Worm (Caenorhabditis elegans) whole organism, L1 larva: ENCODE measurements around the gene eif-2Balpha.

Experiments used
- alr-1 ChIP-seq: fragments of 200-800 bp; sonication (Bioruptor generic); optimal IDR thresholded peaks from 2 replicates; lab custom pipeline; 2018; ENCODE audit warnings: borderline replicate concordance, mild to moderate bottlenecking, missing genetic modification characterization, missing compliant biosample characterization
- aly-2 ChIP-seq: fragments of 150-350 bp; optimal IDR thresholded peaks from 2 replicates; lab custom pipeline; 2014; ENCODE audit warnings: missing biosample characterization, missing genetic modification characterization
- ces-1 ChIP-seq: fragments of 150-350 bp; optimal IDR thresholded peaks from 2 replicates; lab custom pipeline; 2014; ENCODE audit warnings: missing biosample characterization, missing genetic modification reagents, missing genetic modification characterization
- dpl-1 ChIP-seq, 3 experiments: fragments of 150-350 bp in 2 of 3; sonication (generic microtip) in 1 of 3; optimal IDR thresholded peaks; 2 replicates each; lab custom pipeline; 2014 to 2017; ENCODE audit warnings: missing biosample characterization in 3 of 3, missing genetic modification characterization in 3 of 3, missing genetic modification reagents in 3 of 3
- efl-1 ChIP-seq, 4 experiments: fragments of 150-350 bp; optimal IDR thresholded peaks in 3 of 4; peaks in 1 of 4; 1 replicate in 1 of 4; 2 replicates in 3 of 4; lab custom pipeline; 2014; ENCODE audit warnings: missing biosample characterization in 2 of 4, missing genetic modification characterization in 2 of 4, missing genetic modification reagents in 2 of 4
- efl-3 ChIP-seq: fragments of 200-800 bp; sonication (Bioruptor generic); optimal IDR thresholded peaks from 2 replicates; lab custom pipeline; 2018; ENCODE audit warnings: mild to moderate bottlenecking, missing genetic modification characterization, missing compliant biosample characterization
- elt-3 ChIP-seq, 6 experiments: fragments of 150-350 bp in 1 of 6; sonication (generic microtip); optimal IDR thresholded peaks; 2 replicates each; lab custom pipeline; 2017 to 2018; ENCODE audit warnings: missing biosample characterization in 6 of 6, missing genetic modification characterization in 6 of 6, inconsistent platforms in 1 of 6
- ets-5 ChIP-seq: fragments of 200-800 bp; sonication (Bioruptor generic); IDR thresholded peaks from 2 replicates; pipeline ENCODE4 v1.3.6; 2022; ENCODE audit warnings: missing genetic modification characterization, missing compliant biosample characterization
- grh-1 ChIP-seq: fragments of 200-800 bp; sonication (Bioruptor generic); IDR thresholded peaks from 2 replicates; pipeline ENCODE4 v1.3.6; 2022; ENCODE audit warnings: missing genetic modification reagents, missing genetic modification characterization, missing compliant biosample characterization
- hlh-17 ChIP-seq: fragments of 200-800 bp; sonication (Bioruptor generic); optimal IDR thresholded peaks from 2 replicates; lab custom pipeline; 2018; ENCODE audit warnings: missing genetic modification characterization, mild to moderate bottlenecking, missing compliant biosample characterization, moderate library complexity, borderline replicate concordance
- irx-1 ChIP-seq: sonication (generic microtip); optimal IDR thresholded peaks from 2 replicates; lab custom pipeline; 2016; ENCODE audit warnings: missing genetic modification characterization, missing compliant biosample characterization
- lin-13 ChIP-seq: fragments of 150-350 bp; optimal IDR thresholded peaks from 2 replicates; lab custom pipeline; 2014; ENCODE audit warnings: missing biosample characterization, missing genetic modification reagents, missing genetic modification characterization
- lir-3 ChIP-seq: sonication (generic microtip); optimal IDR thresholded peaks from 2 replicates; lab custom pipeline; 2016; ENCODE audit warnings: mild to moderate bottlenecking, missing genetic modification characterization, moderate library complexity, missing compliant biosample characterization; ENCODE audit not compliant: poor library complexity
- lsy-2 ChIP-seq, 2 experiments: fragments of 150-350 bp; optimal IDR thresholded peaks; 2 replicates each; lab custom pipeline; 2014; ENCODE audit warnings: missing biosample characterization in 2 of 2, missing genetic modification characterization in 2 of 2
- mdl-1 ChIP-seq, 2 experiments: fragments of 150-350 bp; optimal IDR thresholded peaks; 2 replicates each; lab custom pipeline; 2014 to 2017; ENCODE audit warnings: missing biosample characterization in 2 of 2, missing genetic modification characterization in 2 of 2, inconsistent platforms in 1 of 2
- mef-2 ChIP-seq: fragments of 150-350 bp; optimal IDR thresholded peaks from 2 replicates; lab custom pipeline; 2014; ENCODE audit warnings: missing biosample characterization, missing genetic modification characterization
- nhr-11 ChIP-seq: fragments of 150-350 bp; optimal IDR thresholded peaks from 2 replicates; lab custom pipeline; 2014; ENCODE audit warnings: missing biosample characterization, missing genetic modification characterization
- nhr-12 ChIP-seq: sonication (generic microtip); optimal IDR thresholded peaks from 2 replicates; lab custom pipeline; 2017; ENCODE audit warnings: missing biosample characterization, missing genetic modification characterization
- nhr-20 ChIP-seq: sonication (generic microtip); optimal IDR thresholded peaks from 2 replicates; lab custom pipeline; 2016; ENCODE audit warnings: mild to moderate bottlenecking, missing genetic modification characterization, missing compliant biosample characterization
- nhr-47 ChIP-seq: sonication (generic microtip); optimal IDR thresholded peaks from 2 replicates; lab custom pipeline; 2016; ENCODE audit warnings: mild to moderate bottlenecking, missing genetic modification characterization, moderate library complexity, missing compliant biosample characterization
- nhr-71 ChIP-seq: sonication (generic microtip); optimal IDR thresholded peaks from 2 replicates; lab custom pipeline; 2016; ENCODE audit warnings: mild to moderate bottlenecking, missing genetic modification characterization, moderate library complexity, missing compliant biosample characterization
- nhr-77 ChIP-seq: fragments of 150-350 bp; optimal IDR thresholded peaks from 2 replicates; lab custom pipeline; 2014; ENCODE audit warnings: missing biosample characterization, missing genetic modification characterization
- nhr-84 ChIP-seq: sonication (generic microtip); optimal IDR thresholded peaks from 2 replicates; lab custom pipeline; 2017; ENCODE audit warnings: missing biosample characterization, missing genetic modification characterization
- nhr-85 ChIP-seq: sonication (generic microtip); peaks from one replicate; lab custom pipeline; 2016; ENCODE audit warnings: missing genetic modification characterization, inconsistent platforms, missing compliant biosample characterization
- nhr-90 ChIP-seq: sonication (generic microtip); optimal IDR thresholded peaks from 2 replicates; lab custom pipeline; 2016; ENCODE audit warnings: mild to moderate bottlenecking, missing genetic modification characterization, missing compliant biosample characterization; ENCODE audit not compliant: poor library complexity
- pax-3 ChIP-seq: fragments of 200-800 bp; sonication (Bioruptor generic); optimal IDR thresholded peaks from 2 replicates; lab custom pipeline; 2018; ENCODE audit warnings: mild to moderate bottlenecking, missing genetic modification characterization, moderate library complexity, missing compliant biosample characterization
- pqm-1 ChIP-seq: sonication (generic microtip); optimal IDR thresholded peaks from 3 replicates; lab custom pipeline; 2017; ENCODE audit warnings: missing biosample characterization, missing genetic modification characterization
- snpc-4 ChIP-seq: fragments of 150-350 bp; optimal IDR thresholded peaks from 2 replicates; lab custom pipeline; 2014; ENCODE audit warnings: missing biosample characterization, missing genetic modification characterization
- sup-37 ChIP-seq: fragments of 200-800 bp; sonication (Bioruptor generic); optimal IDR thresholded peaks from 2 replicates; lab custom pipeline; 2018; ENCODE audit warnings: mild to moderate bottlenecking, missing genetic modification characterization, missing compliant biosample characterization
- tbx-2 ChIP-seq: sonication (generic microtip); optimal IDR thresholded peaks from 2 replicates; lab custom pipeline; 2016; ENCODE audit warnings: missing genetic modification characterization, missing compliant biosample characterization
- unc-62 ChIP-seq: fragments of 150-350 bp; optimal IDR thresholded peaks from 2 replicates; lab custom pipeline; 2014; ENCODE audit warnings: missing biosample characterization, missing genetic modification reagents, missing genetic modification characterization
- unc-98 ChIP-seq: fragments of 200-800 bp; sonication (Bioruptor generic); IDR thresholded peaks from 2 replicates; pipeline ENCODE4 v1.3.6; 2022; ENCODE audit warnings: missing genetic modification characterization, missing compliant biosample characterization
- vab-15 ChIP-seq: sonication (generic microtip); optimal IDR thresholded peaks from 2 replicates; lab custom pipeline; 2017; ENCODE audit warnings: missing genotype, mild to moderate bottlenecking, missing genetic modification characterization, missing compliant biosample characterization
- zag-1 ChIP-seq: fragments of 150-350 bp; optimal IDR thresholded peaks from 2 replicates; lab custom pipeline; 2014; ENCODE audit warnings: missing biosample characterization, missing genetic modification characterization
- zip-4 ChIP-seq: fragments of 200-800 bp; sonication (Bioruptor generic); optimal IDR thresholded peaks from 2 replicates; lab custom pipeline; 2018; ENCODE audit warnings: mild to moderate bottlenecking, missing genetic modification characterization, moderate library complexity, missing compliant biosample characterization
- ztf-11 ChIP-seq, 2 experiments: sonication (generic microtip); optimal IDR thresholded peaks; 2 replicates each; lab custom pipeline; 2016 to 2017; ENCODE audit warnings: missing genetic modification characterization in 2 of 2, missing biosample characterization in 1 of 2, missing compliant biosample characterization in 1 of 2

The eif-2Balpha gene

ce11 chrIII:9563235-9563634 is 20.3 kb downstream of the eif-2Balpha start, which contains the start of gene C48B4.9:
Gene C48B4.9 (minus strand): TSS chrIII:9563335.
- TF ChIP-seq nhr-84 (tag; lab: Kevin White, UChicago) (no peak), unc-98 (GFP tag; lab: Robert Waterston, UW) (no peak), nhr-71 (tag; lab: Kevin White, UChicago) (no peak), hlh-17 (GFP tag; lab: Kevin White, UChicago) (no peak), grh-1 (GFP tag; lab: Robert Waterston, UW) (no peak), mef-2 (no peak), nhr-85 (tag; lab: Kevin White, UChicago) (no peak), nhr-77 (tag; lab: Kevin White, UChicago) (no peak), nhr-20 (tag; lab: Kevin White, UChicago) (no peak), dpl-1 (GFP tag; optimal IDR thresholded peaks at IDR 0.05; lab: Kevin White, UChicago) (no peak), aly-2 (no peak), tbx-2 (tag; lab: Kevin White, UChicago) (no peak), zip-4 (GFP tag; lab: Kevin White, UChicago) (no peak), nhr-90 (tag; lab: Kevin White, UChicago) (no peak)

ce11 chrIII:9564410-9564809 is 21.5 kb downstream of the eif-2Balpha start, which contains the start of gene C48B4.10:
Gene C48B4.10 (minus strand): TSS chrIII:9564510.
- TF ChIP-seq elt-3 (tag; optimal IDR thresholded peaks at IDR 0.05; lab: Kevin White, UChicago) (no peak), irx-1 (tag; lab: Kevin White, UChicago) (no peak), ets-5 (GFP tag; lab: Robert Waterston, UW) (no peak), pqm-1 (no peak), ztf-11 (tag; optimal IDR thresholded peaks at IDR 0.05; lab: Kevin White, UChicago) (no peak), nhr-11 (tag; lab: Kevin White, UChicago) (no peak), nhr-12 (tag; lab: Kevin White, UChicago) (no peak), unc-98 (GFP tag; lab: Robert Waterston, UW) (no peak), nhr-47 (no peak), efl-3 (GFP tag; lab: Kevin White, UChicago) (no peak), alr-1 (tag; lab: Kevin White, UChicago) (no peak)

- no peak for TF ChIP-seq grh-1 (GFP tag; lab: Robert Waterston, UW)
- TF ChIP-seq unc-62 (GFP tag; lab: Kevin White, UChicago), result no peak
- TF ChIP-seq vab-15 (tag; lab: Kevin White, UChicago), result no peak
- no peak for TF ChIP-seq snpc-4 (tag; lab: Kevin White, UChicago)
- TF ChIP-seq nhr-12 (tag; lab: Kevin White, UChicago), result no peak
- TF ChIP-seq sup-37 (GFP tag; lab: Kevin White, UChicago), result no peak
- TF ChIP-seq zag-1 (tag; lab: Kevin White, UChicago), result no peak
- no peak for TF ChIP-seq efl-1 (optimal IDR thresholded peaks at IDR 0.05; lab: Kevin White, UChicago)
- no peak for TF ChIP-seq efl-1 (GFP tag; optimal IDR thresholded peaks at IDR 0.05 in 1 of 2; lab: Kevin White, UChicago)
- no peak for TF ChIP-seq irx-1 (tag; lab: Kevin White, UChicago)
- no peak for TF ChIP-seq efl-3 (GFP tag; lab: Kevin White, UChicago)
- TF ChIP-seq aly-2, result no peak
- TF ChIP-seq mdl-1 (tag; optimal IDR thresholded peaks at IDR 0.05; lab: Kevin White, UChicago), result no peak
- TF ChIP-seq pax-3 (tag; lab: Kevin White, UChicago), result no peak
- TF ChIP-seq nhr-47, result no peak
- no peak for TF ChIP-seq nhr-71 (tag; lab: Kevin White, UChicago)
- no peak for TF ChIP-seq dpl-1 (GFP tag; optimal IDR thresholded peaks at IDR 0.05; lab: Kevin White, UChicago)
- TF ChIP-seq lin-13 (GFP tag; lab: Kevin White, UChicago), result no peak
- TF ChIP-seq ces-1 (GFP tag; lab: Kevin White, UChicago), result no peak
- TF ChIP-seq lsy-2 (tag; optimal IDR thresholded peaks at IDR 0.05; lab: Kevin White, UChicago), result no peak
- no peak for TF ChIP-seq lir-3
Observed at ce11 chrIII:9565973-9566372, 23.1 kb downstream of the eif-2Balpha start, which contains the start of gene C48B4.11. Gene C48B4.11 (minus strand): TSS chrIII:9566115.
